Worm (Caenorhabditis elegans): ENCODE data around the gene cest-28.

Gene cest-28

ce11 chrV:6658765-6659164, 10.9 kb upstream of the cest-28 start:
- TF ChIP-seq him-1 (tag; optimal IDR thresholded peaks at IDR 0.05) = peak; percentile 76
- no peak for TF ChIP-seq W03F9.2 (tag; optimal IDR thresholded peaks at IDR 0.05)

ce11 chrV:6659533-6659932, 10.1 kb upstream of the cest-28 start:
- TF ChIP-seq dao-5 (tag; optimal IDR thresholded peaks at IDR 0.05) (no peak), W03F9.2 (tag; optimal IDR thresholded peaks at IDR 0.05) (no peak), him-1 (tag; optimal IDR thresholded peaks at IDR 0.05) (no peak)

ce11 chrV:6661658-6662057, 8.0 kb upstream of the cest-28 start:
- TF ChIP-seq W03F9.2 (tag; optimal IDR thresholded peaks at IDR 0.05) (no peak), dao-5 (tag; optimal IDR thresholded peaks at IDR 0.05) (no peak), him-1 (tag; optimal IDR thresholded peaks at IDR 0.05) (no peak)

- TF ChIP-seq him-1 (tag; optimal IDR thresholded peaks at IDR 0.05) (no peak), W03F9.2 (tag; optimal IDR thresholded peaks at IDR 0.05) (no peak), dao-5 (tag; optimal IDR thresholded peaks at IDR 0.05) (no peak)
These were observed 7.1 kb upstream of the cest-28 start for ce11 chrV:6662505-6662904.

ce11 chrV:6665751-6666150, 3.9 kb upstream of the cest-28 start, which contains the start of gene pmp-5:
TSS of gene pmp-5 (minus strand) at chrV:6665813.
- TF ChIP-seq dao-5 (tag; optimal IDR thresholded peaks at IDR 0.05) = no peak
- TF ChIP-seq him-1 (tag; optimal IDR thresholded peaks at IDR 0.05) = no peak
- TF ChIP-seq W03F9.2 (tag; optimal IDR thresholded peaks at IDR 0.05) = no peak

- TF ChIP-seq him-1 (tag; optimal IDR thresholded peaks at IDR 0.05) (no peak), dao-5 (tag; optimal IDR thresholded peaks at IDR 0.05) (no peak), W03F9.2 (tag; optimal IDR thresholded peaks at IDR 0.05) (no peak)
These were observed 3.1 kb upstream of the cest-28 start for ce11 chrV:6666557-6666956.

ce11 chrV:6668741-6669140, 879 bp upstream of the cest-28 start, which contains the start of gene str-180:
TSS of gene str-180 (minus strand) at chrV:6668841.
- TF ChIP-seq him-1 (tag; optimal IDR thresholded peaks at IDR 0.05) (no peak), dao-5 (tag; optimal IDR thresholded peaks at IDR 0.05) (no peak), W03F9.2 (tag; optimal IDR thresholded peaks at IDR 0.05) (no peak)

ce11 chrV:6673967-6674366, 4.3 kb downstream of the cest-28 start, which contains the start of gene cest-31:
TSS of gene cest-31 (plus strand) at chrV:6674267.
- TF ChIP-seq W03F9.2 (tag; optimal IDR thresholded peaks at IDR 0.05) (no peak), him-1 (tag; optimal IDR thresholded peaks at IDR 0.05) (no peak), dao-5 (tag; optimal IDR thresholded peaks at IDR 0.05) (no peak)

ce11 chrV:6676158-6676849, 6.7 kb downstream of the cest-28 start, which contains the start of gene cest-34:
TSS of gene cest-34 (plus strand) at chrV:6676799.
- TF ChIP-seq W03F9.2 (tag; optimal IDR thresholded peaks at IDR 0.05) (no peak), him-1 (tag; optimal IDR thresholded peaks at IDR 0.05) (no peak), dao-5 (tag; optimal IDR thresholded peaks at IDR 0.05) (no peak)

- no peak for TF ChIP-seq dao-5 (tag; optimal IDR thresholded peaks at IDR 0.05)
- no peak for TF ChIP-seq him-1 (tag; optimal IDR thresholded peaks at IDR 0.05)
- no peak for TF ChIP-seq W03F9.2 (tag; optimal IDR thresholded peaks at IDR 0.05)
These were observed 11.9 kb downstream of the cest-28 start, which contains the start of gene egl-46 for ce11 chrV:6681501-6681900. TSS of gene egl-46 (minus strand) at chrV:6681573.

ce11 chrV:6683282-6683681, 13.7 kb downstream of the cest-28 start:
- no peak for TF ChIP-seq W03F9.2 (tag; optimal IDR thresholded peaks at IDR 0.05)
- no peak for TF ChIP-seq dao-5 (tag; optimal IDR thresholded peaks at IDR 0.05)
- TF ChIP-seq him-1 (tag; optimal IDR thresholded peaks at IDR 0.05) = no peak

- TF ChIP-seq him-1 (tag; optimal IDR thresholded peaks at IDR 0.05) = no peak
- no peak for TF ChIP-seq dao-5 (tag; optimal IDR thresholded peaks at IDR 0.05)
- TF ChIP-seq W03F9.2 (tag; optimal IDR thresholded peaks at IDR 0.05) = no peak
These were observed 14.1 kb downstream of the cest-28 start for ce11 chrV:6683740-6684139.

- TF ChIP-seq him-1 (tag; optimal IDR thresholded peaks at IDR 0.05) (no peak), dao-5 (tag; optimal IDR thresholded peaks at IDR 0.05) (no peak), W03F9.2 (tag; optimal IDR thresholded peaks at IDR 0.05) (no peak)
These were observed 14.9 kb downstream of the cest-28 start for ce11 chrV:6684541-6684940.

ce11 chrV:6685499-6685898, 15.9 kb downstream of the cest-28 start:
- TF ChIP-seq W03F9.2 (tag; optimal IDR thresholded peaks at IDR 0.05) (no peak), dao-5 (tag; optimal IDR thresholded peaks at IDR 0.05) (no peak), him-1 (tag; optimal IDR thresholded peaks at IDR 0.05) (no peak)

- TF ChIP-seq him-1 (tag; optimal IDR thresholded peaks at IDR 0.05) (no peak), dao-5 (tag; optimal IDR thresholded peaks at IDR 0.05) (no peak), W03F9.2 (tag; optimal IDR thresholded peaks at IDR 0.05) (no peak)
These were observed 16.3 kb downstream of the cest-28 start for ce11 chrV:6685963-6686362.
